Fruit fly (Drosophila melanogaster) S2 (cell line): ENCODE results near the gene CG17122.

Experiments used
- CG8478 ChIP-seq: fragments of >200 bp; optimal IDR thresholded peaks from 2 replicates; lab custom pipeline; 2018
- CTCF ChIP-seq, 2 experiments: fragments of >200 bp; optimal IDR thresholded peaks; 2 replicates each; lab custom pipeline; 2018

DNA sequence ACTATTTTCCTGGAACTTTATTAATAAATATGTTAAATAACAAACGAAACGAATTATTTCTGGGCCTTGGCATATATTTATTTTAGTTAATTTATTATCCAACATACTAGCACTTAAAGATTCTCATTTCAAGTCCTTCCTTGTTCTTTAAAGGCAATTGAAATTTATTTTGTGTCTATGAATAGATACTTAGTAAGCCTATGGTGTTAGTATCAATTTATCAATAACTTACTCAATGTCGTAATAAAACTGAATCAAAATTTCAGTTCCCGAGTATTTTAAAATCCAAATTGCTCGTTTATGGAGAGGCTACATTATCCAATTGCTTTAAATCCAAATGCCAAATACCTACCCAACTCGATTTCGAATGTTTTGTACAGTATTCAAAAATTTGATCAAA lies 9.6 kb downstream of the CG17122 start, which contains the start of gene CG32228:
- no peak for TF ChIP-seq CG8478
- TF ChIP-seq CTCF (optimal IDR thresholded peaks at IDR 0.05; lab: Kevin White, UChicago): no peak
